Worm (Caenorhabditis elegans): ENCODE data around the gene fbxa-134.

- TF ChIP-seq mdl-1 (tag; optimal IDR thresholded peaks at IDR 0.05) (no peak), ztf-4 (tag; optimal IDR thresholded peaks at IDR 0.05) (no peak), mef-2 (tag; optimal IDR thresholded peaks at IDR 0.05) (no peak), fos-1 (tag; optimal IDR thresholded peaks at IDR 0.05) (no peak), egl-27 (tag; optimal IDR thresholded peaks at IDR 0.05) (no peak), jun-1 (tag; optimal IDR thresholded peaks at IDR 0.05) (no peak), nhr-11 (tag; optimal IDR thresholded peaks at IDR 0.05) (no peak), unc-62 (GFP tag; optimal IDR thresholded peaks at IDR 0.05) (no peak)
Observed at ce11 chrV:17350093-17350492, 2.6 kb downstream of the fbxa-134 start, which contains the start of gene lsy-27.

Data from whole organism, L1 larva.